Fruit fly (Drosophila melanogaster): ENCODE data around the gene CG7992.

The CG7992 gene

dm6 chrX:19224580-19225303, 22.3 kb downstream of the CG7992 start:
- no peak for TF ChIP-seq cic (GFP tag; optimal IDR thresholded peaks at IDR 0.05)
- TF ChIP-seq Mnt (GFP tag; optimal IDR thresholded peaks at IDR 0.05), result no peak
- no peak for TF ChIP-seq kay (GFP tag; ENCODE audit: borderline replicate concordance)
- no peak for TF ChIP-seq CG14711 (tag; optimal IDR thresholded peaks at IDR 0.05)
- TF ChIP-seq CG11617 (GFP tag; optimal IDR thresholded peaks at IDR 0.05), result no peak
- no peak for TF ChIP-seq Crg-1 (GFP tag; optimal IDR thresholded peaks at IDR 0.05)
- no peak for TF ChIP-seq Clk (GFP tag; optimal IDR thresholded peaks at IDR 0.05)
- TF ChIP-seq tj (GFP tag; optimal IDR thresholded peaks at IDR 0.05), result no peak
- TF ChIP-seq pad (GFP tag; optimal IDR thresholded peaks at IDR 0.05), result no peak
- no peak for TF ChIP-seq toe (GFP tag; optimal IDR thresholded peaks at IDR 0.05)
- no peak for TF ChIP-seq cnc (optimal IDR thresholded peaks at IDR 0.05)

- TF ChIP-seq Crg-1 (GFP tag; optimal IDR thresholded peaks at IDR 0.05), result no peak
- TF ChIP-seq CG14711 (tag; optimal IDR thresholded peaks at IDR 0.05), result no peak
- TF ChIP-seq CG7101 (tag; optimal IDR thresholded peaks at IDR 0.05), result no peak
- no peak for TF ChIP-seq pad (GFP tag; optimal IDR thresholded peaks at IDR 0.05)
- TF ChIP-seq CG33017 (tag; optimal IDR thresholded peaks at IDR 0.05), result no peak
- TF ChIP-seq CG5204 (GFP tag; optimal IDR thresholded peaks at IDR 0.05), result no peak
- TF ChIP-seq ovo (GFP tag; optimal IDR thresholded peaks at IDR 0.05), result no peak
- no peak for TF ChIP-seq Mnt (GFP tag; optimal IDR thresholded peaks at IDR 0.05)
Measured at dm6 chrX:19220963-19221572, 26.0 kb downstream of the CG7992 start.

dm6 chrX:19220415-19220814, 26.6 kb downstream of the CG7992 start, which contains the start of gene CG7884:
TSS of gene CG7884 (plus strand) at chrX:19220622.
- no peak for TF ChIP-seq CG33017 (tag; optimal IDR thresholded peaks at IDR 0.05)
- no peak for TF ChIP-seq kay (GFP tag; ENCODE audit: borderline replicate concordance)
- TF ChIP-seq CG7101 (tag; optimal IDR thresholded peaks at IDR 0.05), result no peak
- no peak for TF ChIP-seq Hr96 (GFP tag; optimal IDR thresholded peaks at IDR 0.05)
- TF ChIP-seq cic (GFP tag; optimal IDR thresholded peaks at IDR 0.05), result no peak
- no peak for TF ChIP-seq cnc (optimal IDR thresholded peaks at IDR 0.05)
- TF ChIP-seq CG7045 (GFP tag; optimal IDR thresholded peaks at IDR 0.05), result no peak
- TF ChIP-seq Mnt (GFP tag; optimal IDR thresholded peaks at IDR 0.05), result no peak
- TF ChIP-seq CG1620 (GFP tag; optimal IDR thresholded peaks at IDR 0.05), result no peak
- TF ChIP-seq Clk (GFP tag; optimal IDR thresholded peaks at IDR 0.05), result no peak
- TF ChIP-seq bab1 (GFP tag; optimal IDR thresholded peaks at IDR 0.05), result no peak
- TF ChIP-seq CG12768 (GFP tag; optimal IDR thresholded peaks at IDR 0.05), result no peak
- TF ChIP-seq toe (GFP tag; optimal IDR thresholded peaks at IDR 0.05), result no peak
- no peak for TF ChIP-seq pad (GFP tag; optimal IDR thresholded peaks at IDR 0.05)
- no peak for TF ChIP-seq CG11617 (GFP tag; optimal IDR thresholded peaks at IDR 0.05)
- no peak for TF ChIP-seq ovo (GFP tag; optimal IDR thresholded peaks at IDR 0.05)
- TF ChIP-seq CG14711 (tag; optimal IDR thresholded peaks at IDR 0.05), result no peak
- no peak for TF ChIP-seq tj (GFP tag; optimal IDR thresholded peaks at IDR 0.05)
- TF ChIP-seq Crg-1 (GFP tag; optimal IDR thresholded peaks at IDR 0.05), result no peak
- TF ChIP-seq CG5204 (GFP tag; optimal IDR thresholded peaks at IDR 0.05), result no peak

dm6 chrX:19216671-19217070, 30.4 kb downstream of the CG7992 start:
- no peak for TF ChIP-seq toe (GFP tag; optimal IDR thresholded peaks at IDR 0.05)
- no peak for TF ChIP-seq cnc (optimal IDR thresholded peaks at IDR 0.05)
- no peak for TF ChIP-seq CG33017 (tag; optimal IDR thresholded peaks at IDR 0.05)
- no peak for TF ChIP-seq CG11617 (GFP tag; optimal IDR thresholded peaks at IDR 0.05)
- no peak for TF ChIP-seq tj (GFP tag; optimal IDR thresholded peaks at IDR 0.05)
- TF ChIP-seq CG1620 (GFP tag; optimal IDR thresholded peaks at IDR 0.05), result no peak

dm6 chrX:19215215-19215614, 31.8 kb downstream of the CG7992 start, which contains the start of gene Muc18B:
TSS of gene Muc18B (plus strand) at chrX:19215515.
- no peak for TF ChIP-seq CG5204 (GFP tag; optimal IDR thresholded peaks at IDR 0.05)
- TF ChIP-seq Crg-1 (GFP tag; optimal IDR thresholded peaks at IDR 0.05), result no peak
- no peak for TF ChIP-seq CG12768 (GFP tag; optimal IDR thresholded peaks at IDR 0.05)
- no peak for TF ChIP-seq CG33017 (tag; optimal IDR thresholded peaks at IDR 0.05)
- TF ChIP-seq Clk (GFP tag; optimal IDR thresholded peaks at IDR 0.05), result no peak
- no peak for TF ChIP-seq kay (GFP tag; ENCODE audit: borderline replicate concordance)
- TF ChIP-seq cnc (optimal IDR thresholded peaks at IDR 0.05), result no peak
- no peak for TF ChIP-seq CG14711 (tag; optimal IDR thresholded peaks at IDR 0.05)
- no peak for TF ChIP-seq CG7101 (tag; optimal IDR thresholded peaks at IDR 0.05)
- no peak for TF ChIP-seq Hr96 (GFP tag; optimal IDR thresholded peaks at IDR 0.05)
- TF ChIP-seq toe (GFP tag; optimal IDR thresholded peaks at IDR 0.05), result no peak
- no peak for TF ChIP-seq Mnt (GFP tag; optimal IDR thresholded peaks at IDR 0.05)
- TF ChIP-seq CG1620 (GFP tag; optimal IDR thresholded peaks at IDR 0.05), result no peak
- no peak for TF ChIP-seq CG7045 (GFP tag; optimal IDR thresholded peaks at IDR 0.05)
- TF ChIP-seq ovo (GFP tag; optimal IDR thresholded peaks at IDR 0.05), result no peak
- TF ChIP-seq cic (GFP tag; optimal IDR thresholded peaks at IDR 0.05), result no peak

dm6 chrX:19212954-19213353, 34.1 kb downstream of the CG7992 start, which contains the start of gene Mur18B:
TSS of gene Mur18B (plus strand) at chrX:19213254.
- no peak for TF ChIP-seq CG7045 (GFP tag; optimal IDR thresholded peaks at IDR 0.05)
- TF ChIP-seq CG33017 (tag; optimal IDR thresholded peaks at IDR 0.05), result no peak
- TF ChIP-seq cnc (optimal IDR thresholded peaks at IDR 0.05), result no peak
- no peak for TF ChIP-seq kay (GFP tag; ENCODE audit: borderline replicate concordance)
- TF ChIP-seq CG5204 (GFP tag; optimal IDR thresholded peaks at IDR 0.05), result no peak
- no peak for TF ChIP-seq CG11617 (GFP tag; optimal IDR thresholded peaks at IDR 0.05)
- TF ChIP-seq Crg-1 (GFP tag; optimal IDR thresholded peaks at IDR 0.05), result no peak
- TF ChIP-seq toe (GFP tag; optimal IDR thresholded peaks at IDR 0.05), result no peak
- TF ChIP-seq CG12768 (GFP tag; optimal IDR thresholded peaks at IDR 0.05), result no peak
- no peak for TF ChIP-seq CG7101 (tag; optimal IDR thresholded peaks at IDR 0.05)
- no peak for TF ChIP-seq CG1620 (GFP tag; optimal IDR thresholded peaks at IDR 0.05)
- no peak for TF ChIP-seq ovo (GFP tag; optimal IDR thresholded peaks at IDR 0.05)
- no peak for TF ChIP-seq cic (GFP tag; optimal IDR thresholded peaks at IDR 0.05)
